Fruit fly (Drosophila melanogaster): ENCODE data around the gene Npc1a.

Gene Npc1a

dm6 chr2L:10220501-10221386 is at the start of gene Npc1a, which contains the start of gene Prosalpha6:
Npc1a (minus strand) TSS chr2L:10221216.
Prosalpha6 (plus strand) TSS chr2L:10221351.
- no peak for TF ChIP-seq CG8478 (optimal IDR thresholded peaks at IDR 0.05)
- no peak for TF ChIP-seq CTCF (optimal IDR thresholded peaks at IDR 0.05)

DNA sequence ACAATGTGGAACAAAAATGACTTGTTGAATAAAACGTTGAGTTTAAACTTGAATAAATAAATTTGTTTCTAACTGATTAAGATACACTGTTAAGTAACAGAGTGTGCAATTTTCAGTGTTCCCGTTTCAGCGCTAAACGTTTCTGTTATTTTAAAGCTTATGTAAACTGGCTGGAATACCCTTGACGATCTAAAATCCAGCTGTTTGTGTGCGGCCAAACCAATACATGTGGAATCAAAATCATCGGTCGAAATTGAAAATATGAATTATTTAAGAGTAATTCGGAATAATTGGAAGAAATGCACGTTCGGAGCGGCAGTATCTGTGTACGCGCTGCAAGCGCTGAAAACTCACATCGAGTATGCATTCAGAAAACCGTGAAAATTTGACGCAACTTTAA is 48.8 kb upstream of the Npc1a start, which contains the start of gene Mulk:
Mulk (plus strand) TSS at position 198 of the 400 bp plus-strand sequence.
- TF ChIP-seq CG8478 (optimal IDR thresholded peaks at IDR 0.05) (no peak), CTCF (optimal IDR thresholded peaks at IDR 0.05) (no peak)

DNA sequence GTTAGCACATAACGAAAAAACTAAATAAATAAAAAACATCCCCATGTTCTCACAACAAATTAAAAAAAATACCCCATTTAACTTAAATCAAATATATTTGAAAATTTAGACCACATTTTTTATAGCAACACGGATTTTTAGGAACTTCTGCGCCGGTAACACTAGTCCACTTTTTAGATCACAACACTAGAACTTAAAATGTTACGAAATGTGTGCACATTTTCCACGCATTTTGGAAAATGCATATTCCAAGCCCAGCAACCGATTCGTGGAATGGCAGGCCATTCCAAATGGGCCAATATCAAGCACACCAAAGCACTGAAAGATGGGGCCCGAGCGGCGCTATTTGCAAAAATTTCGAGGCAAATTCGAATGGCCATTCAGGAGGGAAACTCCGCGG is 47.7 kb upstream of the Npc1a start, which contains the start of gene CG4957:
CG4957 (plus strand) TSS at position 185 of the 400 bp plus-strand sequence.
- TF ChIP-seq CG8478 (optimal IDR thresholded peaks at IDR 0.05) (no peak), CTCF (optimal IDR thresholded peaks at IDR 0.05) (no peak)

dm6 chr2L:10266511-10266910 is 45.5 kb upstream of the Npc1a start, which contains the start of gene CG4953:
CG4953 (plus strand) TSS chr2L:10266703.
- TF ChIP-seq CTCF (optimal IDR thresholded peaks at IDR 0.05): no peak
- TF ChIP-seq CG8478 (optimal IDR thresholded peaks at IDR 0.05): no peak

dm6 chr2L:10265129-10265528 is 44.1 kb upstream of the Npc1a start, which contains the start of gene Mob3:
Mob3 (plus strand) TSS chr2L:10265336.
- TF ChIP-seq CG8478 (optimal IDR thresholded peaks at IDR 0.05) (no peak), CTCF (optimal IDR thresholded peaks at IDR 0.05) (no peak)

DNA sequence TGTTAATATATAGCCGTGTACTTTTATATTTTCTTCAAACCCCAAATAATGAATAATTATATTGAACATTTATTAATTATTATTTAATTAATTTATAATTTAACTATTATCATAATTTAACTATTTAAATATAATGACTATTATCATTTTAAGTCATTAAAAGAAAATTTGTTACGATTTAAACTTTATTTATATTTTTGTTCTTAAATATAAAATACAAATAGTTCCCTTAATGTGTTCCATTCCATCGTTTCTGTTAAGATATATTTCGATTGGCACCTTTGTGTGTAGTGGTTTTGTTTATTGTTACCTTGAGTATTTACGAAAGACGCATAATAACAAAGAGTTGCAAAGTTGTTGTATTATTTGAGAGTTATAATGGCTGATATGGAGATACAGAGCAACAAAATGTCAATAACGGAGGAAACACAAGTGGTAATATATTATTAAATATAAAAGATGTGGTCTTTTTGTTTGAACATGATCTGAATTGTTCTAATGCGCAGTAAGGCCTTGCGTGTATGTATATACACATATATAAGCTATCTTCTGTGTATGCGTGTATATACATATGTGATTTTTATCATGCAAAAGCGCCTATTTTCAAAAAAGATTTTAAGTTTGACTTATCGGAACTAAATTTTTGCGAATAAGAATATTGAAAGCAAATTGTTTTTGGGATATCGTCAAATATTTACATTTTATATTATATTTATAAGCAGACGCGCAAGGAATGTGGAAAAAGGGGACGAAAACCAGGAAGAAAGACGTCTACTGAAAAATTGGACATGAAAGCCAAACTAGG is 43.0 kb upstream of the Npc1a start, which contains the start of gene REPTOR-BP:
REPTOR-BP (plus strand) TSS at position 296 of the 805 bp plus-strand sequence.
- no peak for TF ChIP-seq CTCF (optimal IDR thresholded peaks at IDR 0.05)
- no peak for TF ChIP-seq CG8478 (optimal IDR thresholded peaks at IDR 0.05)

DNA sequence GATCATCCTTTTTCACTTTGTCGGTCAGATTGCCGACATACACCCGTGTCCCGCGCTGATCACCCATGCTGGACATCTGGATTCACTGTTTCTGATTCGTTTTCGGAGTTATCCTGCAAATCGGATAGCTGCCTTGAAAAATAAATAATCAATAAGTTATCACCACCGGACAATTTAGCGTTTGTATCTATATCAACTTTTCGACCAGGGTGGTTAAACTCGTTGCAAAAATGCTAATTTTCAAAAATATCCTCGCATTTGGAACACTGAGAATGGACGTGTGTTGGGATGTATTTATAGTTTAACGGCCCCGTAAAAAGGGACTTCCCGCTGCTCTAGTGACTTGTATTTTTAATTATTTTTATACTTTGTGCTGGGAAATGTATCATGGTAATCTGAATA is 42.3 kb upstream of the Npc1a start, which contains the start of gene Rsf1:
Rsf1 (minus strand) TSS at position 212 of the 402 bp plus-strand sequence.
- TF ChIP-seq CG8478 (optimal IDR thresholded peaks at IDR 0.05): no peak
- TF ChIP-seq CTCF (optimal IDR thresholded peaks at IDR 0.05): peak in 1 of 2 experiments; percentile 13

dm6 chr2L:10261774-10262173 is 40.8 kb upstream of the Npc1a start:
- TF ChIP-seq CG8478 (optimal IDR thresholded peaks at IDR 0.05) (no peak), CTCF (optimal IDR thresholded peaks at IDR 0.05) (no peak)

dm6 chr2L:10260750-10261493 is 39.9 kb upstream of the Npc1a start, which contains the start of gene Pten:
Pten (minus strand) TSS chr2L:10261049.
- no peak for TF ChIP-seq CG8478 (optimal IDR thresholded peaks at IDR 0.05)
- peak in 1 of 2 experiments; percentile 3 for TF ChIP-seq CTCF (optimal IDR thresholded peaks at IDR 0.05)

DNA sequence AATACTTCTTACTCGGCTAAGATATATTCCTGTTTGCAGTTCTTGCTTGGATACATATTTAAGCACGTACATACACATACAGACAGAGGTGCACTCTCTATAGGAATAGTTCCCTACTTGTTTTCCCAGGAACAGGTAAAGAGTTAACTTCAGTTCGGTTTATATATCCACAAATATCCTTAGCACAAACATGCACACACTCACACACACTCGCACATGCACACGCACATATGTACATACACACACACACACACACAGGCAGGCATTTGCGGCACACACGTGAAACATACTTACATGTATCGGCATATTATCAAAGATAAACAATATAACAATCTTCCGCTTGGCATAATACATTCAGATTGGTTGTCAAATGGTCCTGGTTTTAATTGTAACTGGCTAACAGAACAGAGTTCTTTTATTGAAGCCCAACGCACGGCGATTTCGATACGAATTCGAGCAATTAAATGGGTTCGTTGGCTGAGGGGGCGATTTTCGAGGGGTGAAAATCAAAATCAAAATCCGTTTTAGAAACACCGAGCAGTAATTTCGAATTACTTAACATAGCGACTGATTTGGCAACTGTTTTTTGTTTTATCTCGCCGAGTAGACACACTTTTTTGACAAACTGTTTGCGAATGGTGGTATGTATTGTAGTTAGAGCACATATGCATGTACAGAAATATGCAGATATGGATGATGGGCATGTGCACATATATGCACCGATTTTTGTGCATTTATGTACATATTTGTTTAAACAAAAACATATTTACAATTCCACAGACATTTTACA is 39.1 kb upstream of the Npc1a start:
- TF ChIP-seq CG8478 (optimal IDR thresholded peaks at IDR 0.05) (no peak), CTCF (optimal IDR thresholded peaks at IDR 0.05) (no peak)

dm6 chr2L:10255725-10256158 is 34.7 kb upstream of the Npc1a start, which contains the start of gene CG5676:
CG5676 (minus strand) TSS chr2L:10255891.
- TF ChIP-seq CTCF (optimal IDR thresholded peaks at IDR 0.05) (no peak), CG8478 (optimal IDR thresholded peaks at IDR 0.05) (no peak)

DNA sequence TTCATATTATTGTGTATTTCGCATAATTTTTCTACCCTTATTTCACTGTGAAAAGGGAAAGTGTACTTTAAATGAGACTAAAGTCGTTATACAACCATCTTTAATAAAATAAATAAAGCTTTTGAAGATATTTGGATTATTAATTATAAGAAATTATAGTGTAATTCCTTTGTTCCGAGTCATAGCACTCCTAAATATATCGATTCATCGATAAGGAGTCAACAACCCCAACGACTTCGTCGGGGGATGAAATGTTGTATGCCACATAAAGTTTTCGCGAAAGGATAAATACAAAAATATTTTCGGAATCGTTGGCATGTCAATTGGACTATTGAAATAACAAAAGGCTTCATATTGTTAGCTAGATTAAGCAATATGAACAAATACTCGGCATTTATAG is 30.6 kb upstream of the Npc1a start, which contains the start of gene Ror:
Ror (plus strand) TSS at position 252 of the 400 bp plus-strand sequence.
- TF ChIP-seq CTCF (optimal IDR thresholded peaks at IDR 0.05) (no peak), CG8478 (optimal IDR thresholded peaks at IDR 0.05) (no peak)

- TF ChIP-seq CG8478 (optimal IDR thresholded peaks at IDR 0.05) (no peak), CTCF (optimal IDR thresholded peaks at IDR 0.05) (no peak)
Measured at dm6 chr2L:10250441-10250847, 29.4 kb upstream of the Npc1a start, which contains the start of the genes bsk and CG31717. bsk (minus strand) TSS chr2L:10250501. CG31717 (plus strand) TSS chr2L:10250737.

All from S2 (cell line).